Fruit fly (Drosophila melanogaster): Measurements from ENCODE around the gene CG44329.

- TF ChIP-seq Ets98B (GFP tag; IDR thresholded peaks at IDR 0.05) (no peak), CG32121 (GFP tag; IDR thresholded peaks at IDR 0.05) (no peak), CG34367 (tag; optimal IDR thresholded peaks at IDR 0.05) (no peak), CG17806 (tag; optimal IDR thresholded peaks at IDR 0.05) (no peak), EcR (GFP tag; optimal IDR thresholded peaks at IDR 0.05) (no peak), gl (tag; optimal IDR thresholded peaks at IDR 0.05) (no peak), rn (GFP tag; IDR thresholded peaks at IDR 0.05) (no peak), Pif1B (GFP tag; optimal IDR thresholded peaks at IDR 0.05) (no peak), Pif1A (GFP tag; optimal IDR thresholded peaks at IDR 0.05) (no peak), D1 (tag; optimal IDR thresholded peaks at IDR 0.05) (no peak), CG8301 (tag; optimal IDR thresholded peaks at IDR 0.05) (no peak), Snoo (tag; optimal IDR thresholded peaks at IDR 0.05) (no peak)
These were observed at the start of gene CG44329 for dm6 chrX:5812877-5813276.
